Fruit fly (Drosophila melanogaster): ENCODE measurements around the gene CG32036.

dm6 chr3L:9505713-9506062 lies 16.7 kb upstream of the CG32036 start:
- TF ChIP-seq cic (GFP tag; optimal IDR thresholded peaks at IDR 0.05) (no peak), ovo (GFP tag; optimal IDR thresholded peaks at IDR 0.05) (no peak), CG5204 (GFP tag; optimal IDR thresholded peaks at IDR 0.05) (no peak), Clk (GFP tag; optimal IDR thresholded peaks at IDR 0.05) (no peak), toe (GFP tag; optimal IDR thresholded peaks at IDR 0.05) (no peak), tj (GFP tag; optimal IDR thresholded peaks at IDR 0.05) (peak; percentile 34), CG33017 (tag; optimal IDR thresholded peaks at IDR 0.05) (no peak), kay (GFP tag; ENCODE audit: borderline replicate concordance) (no peak)

Data from whole organism, adult.